Worm (Caenorhabditis elegans) whole organism, L1 larva: ENCODE data around the gene fbxa-114.

ENCODE experiments used
- ces-1 ChIP-seq: fragments of 150-350 bp; optimal IDR thresholded peaks from 2 replicates; lab custom pipeline; 2014; ENCODE audit warnings: missing biosample characterization, missing genetic modification reagents, missing genetic modification characterization
- elt-2 ChIP-seq: sonication (generic microtip); optimal IDR thresholded peaks from 2 replicates; lab custom pipeline; 2016; ENCODE audit warnings: missing genetic modification characterization, mild to moderate bottlenecking, inconsistent platforms, missing compliant biosample characterization, missing genetic modification reagents
- fos-1 ChIP-seq: fragments of 150-350 bp; optimal IDR thresholded peaks from 2 replicates; lab custom pipeline; 2014; ENCODE audit warnings: missing biosample characterization, missing genetic modification characterization
- pqm-1 ChIP-seq: sonication (generic microtip); optimal IDR thresholded peaks from 3 replicates; lab custom pipeline; 2017; ENCODE audit warnings: missing biosample characterization, missing genetic modification characterization
- ztf-11 ChIP-seq, 2 experiments: sonication (generic microtip); optimal IDR thresholded peaks; 2 replicates each; lab custom pipeline; 2016 to 2017; ENCODE audit warnings: missing genetic modification characterization in 2 of 2, missing biosample characterization in 1 of 2, missing compliant biosample characterization in 1 of 2

DNA sequence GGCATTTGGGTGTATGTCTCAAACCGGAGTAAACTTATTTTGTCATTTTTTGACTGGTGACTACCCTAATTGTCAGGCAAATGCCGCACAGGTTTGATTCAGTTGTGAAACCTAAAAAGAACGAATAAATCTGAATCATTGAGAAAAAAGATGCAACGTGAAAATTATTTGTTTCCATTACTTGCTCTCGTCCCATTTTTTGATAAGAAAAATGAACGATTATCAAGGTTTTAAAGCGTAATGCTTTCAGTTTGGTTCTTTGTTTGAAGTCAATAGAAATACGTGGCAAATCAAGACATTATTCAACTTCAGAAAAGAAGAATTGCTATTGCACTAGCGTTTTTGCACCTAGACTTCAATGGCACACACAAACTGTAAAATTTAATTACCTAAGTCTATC is 11.2 kb downstream of the fbxa-114 start, which contains the start of gene Y113G7B.12:
- no peak for TF ChIP-seq pqm-1 (tag; lab: Kevin White, UChicago)
- no peak for TF ChIP-seq ces-1 (GFP tag; lab: Kevin White, UChicago)
- TF ChIP-seq elt-2 (tag; lab: Kevin White, UChicago), result no peak
- no peak for TF ChIP-seq fos-1 (tag; lab: Kevin White, UChicago)
- TF ChIP-seq ztf-11 (tag; optimal IDR thresholded peaks at IDR 0.05; lab: Kevin White, UChicago), result no peak
